6 fruit fly cellular contexts compared by ENCODE assay signal in genomic region chr3L:13919794-13920631, dm6.
TF ChIP-seq lines count a peak whose summit lies in the region.

No protein-coding gene starts in this region.

- peak; percentile 49 for TF ChIP-seq CTCF in whole organism, embryonic (GFP tag; optimal IDR thresholded peaks at IDR 0.05; lab: Kevin White, UChicago)

TF ChIP-seq in whole organism, 6 proteins besides CTCF, POLR2A, EP300 and RAD21:
- TF ChIP-seq EcR (GFP tag; optimal IDR thresholded peaks at IDR 0.05; lab: Kevin White, UChicago) (no peak), pan (optimal IDR thresholded peaks at IDR 0.05; lab: Kevin White, UChicago) (peak; percentile 85), Dll (optimal IDR thresholded peaks at IDR 0.05; lab: Kevin White, UChicago) (no peak), psq (optimal IDR thresholded peaks at IDR 0.05; lab: Kevin White, UChicago) (no peak), usp (GFP tag; optimal IDR thresholded peaks at IDR 0.05; lab: Kevin White, UChicago) (no peak), CG8478 (optimal IDR thresholded peaks at IDR 0.05; lab: Kevin White, UChicago) (no peak)

TF ChIP-seq in whole organism, adult, 20 proteins besides CTCF, POLR2A, EP300 and RAD21 (continues in another document):
- TF ChIP-seq Clk (GFP tag; optimal IDR thresholded peaks at IDR 0.05; lab: Kevin White, UChicago), result peak; percentile 24
- TF ChIP-seq Crg-1 (GFP tag; optimal IDR thresholded peaks at IDR 0.05; lab: Kevin White, UChicago), result no peak
- TF ChIP-seq toe (GFP tag; optimal IDR thresholded peaks at IDR 0.05; lab: Kevin White, UChicago), result peak; percentile 65
- TF ChIP-seq tj (GFP tag; optimal IDR thresholded peaks at IDR 0.05; lab: Kevin White, UChicago), result peak; percentile 32
- peak; percentile 55 for TF ChIP-seq CG14711 (tag; optimal IDR thresholded peaks at IDR 0.05; lab: Kevin White, UChicago)
- peak; percentile 77 for TF ChIP-seq pad (GFP tag; optimal IDR thresholded peaks at IDR 0.05; lab: Kevin White, UChicago)
- peak; percentile 75 for TF ChIP-seq CG33017 (tag; optimal IDR thresholded peaks at IDR 0.05; lab: Kevin White, UChicago)
- peak; percentile 16 for TF ChIP-seq Mnt (GFP tag; optimal IDR thresholded peaks at IDR 0.05; lab: Kevin White, UChicago)
- no peak for TF ChIP-seq ovo (GFP tag; optimal IDR thresholded peaks at IDR 0.05; lab: Kevin White, UChicago)
- no peak for TF ChIP-seq CG1620 (GFP tag; optimal IDR thresholded peaks at IDR 0.05; lab: Kevin White, UChicago)
- no peak for TF ChIP-seq cnc (optimal IDR thresholded peaks at IDR 0.05; lab: Kevin White, UChicago)
- TF ChIP-seq Hr96 (GFP tag; optimal IDR thresholded peaks at IDR 0.05; lab: Kevin White, UChicago), result peak; percentile 68
- peak; percentile 74 for TF ChIP-seq CG7101 (tag; optimal IDR thresholded peaks at IDR 0.05; lab: Kevin White, UChicago)
- TF ChIP-seq kay (GFP tag; lab: Kevin White, UChicago; ENCODE audit: borderline replicate concordance), result peak; percentile 88
- peak; percentile 78 for TF ChIP-seq CG11617 (GFP tag; optimal IDR thresholded peaks at IDR 0.05; lab: Kevin White, UChicago)
- peak; percentile 73 for TF ChIP-seq CG5204 (GFP tag; optimal IDR thresholded peaks at IDR 0.05; lab: Kevin White, UChicago)
- TF ChIP-seq cic (GFP tag; optimal IDR thresholded peaks at IDR 0.05; lab: Kevin White, UChicago), result no peak

TF ChIP-seq in whole organism, embryonic, 481 proteins besides CTCF, POLR2A, EP300 and RAD21 (continues in another document):
- TF ChIP-seq Ravus (GFP tag; IDR thresholded peaks at IDR 0.05; lab: Robert Waterston, UW) (peak; percentile 44), CG10565 (GFP tag; optimal IDR thresholded peaks at IDR 0.05; lab: Kevin White, UChicago) (peak; percentile 60), Adf1 (GFP tag; IDR thresholded peaks at IDR 0.05; lab: Robert Waterston, UW) (peak; percentile 5), jing (GFP tag; optimal IDR thresholded peaks at IDR 0.05; lab: Kevin White, UChicago) (peak; percentile 88), amos (GFP tag; IDR thresholded peaks at IDR 0.05; lab: Robert Waterston, UW; ENCODE audit: partially characterized antibody) (peak; percentile 30; the same call in 1 of the 2 replicates), zfh2 (GFP tag; optimal IDR thresholded peaks at IDR 0.05; lab: Kevin White, UChicago) (peak; percentile 88), Lim3 (GFP tag; IDR thresholded peaks at IDR 0.05; lab: Robert Waterston, UW) (peak; percentile 70; the same call in 1 of the 2 replicates), CG8359 (GFP tag; optimal IDR thresholded peaks at IDR 0.05; lab: Kevin White, UChicago; ENCODE audit: borderline replicate concordance) (peak; percentile 76), nmo (GFP tag; optimal IDR thresholded peaks at IDR 0.05; lab: Kevin White, UChicago) (peak; percentile 81), CG13123 (GFP tag; optimal IDR thresholded peaks at IDR 0.05; lab: Kevin White, UChicago) (peak; percentile 84), gcm2 (GFP tag; optimal IDR thresholded peaks at IDR 0.05; lab: Kevin White, UChicago) (peak; percentile 87), BEAF-32 (GFP tag; optimal IDR thresholded peaks at IDR 0.05; lab: Kevin White, UChicago) (peak; percentile 8), Rfx (GFP tag; IDR thresholded peaks at IDR 0.05; lab: Robert Waterston, UW) (peak; percentile 85), CG17359 (tag; optimal IDR thresholded peaks at IDR 0.05; lab: Kevin White, UChicago) (peak; percentile 87), crol (GFP tag; IDR thresholded peaks at IDR 0.05; lab: Robert Waterston, UW) (peak; percentile 91), CG7963 (GFP tag; IDR thresholded peaks at IDR 0.05; lab: Robert Waterston, UW; ENCODE audit: partially characterized antibody) (no peak)

TF ChIP-seq in whole organism, prepupa, 60 proteins besides CTCF, POLR2A, EP300 and RAD21 (continues in another document):
- peak; percentile 48 for TF ChIP-seq CG6808 (GFP tag; optimal IDR thresholded peaks at IDR 0.05; lab: Kevin White, UChicago)
- no peak for TF ChIP-seq Eip93F (GFP tag; optimal IDR thresholded peaks at IDR 0.05; lab: Kevin White, UChicago)
- TF ChIP-seq CG11762 (GFP tag; optimal IDR thresholded peaks at IDR 0.05; lab: Kevin White, UChicago; ENCODE audit: insufficient read depth), result peak; percentile 70
- peak; percentile 37; the same call in 1 of the 2 replicates for TF ChIP-seq Gug (GFP tag; IDR thresholded peaks at IDR 0.05; lab: Robert Waterston, UW)
- TF ChIP-seq Eip75B (GFP tag; optimal IDR thresholded peaks at IDR 0.05; lab: Kevin White, UChicago), result peak; percentile 75
- TF ChIP-seq CG6163 (GFP tag; IDR thresholded peaks at IDR 0.05; lab: Robert Waterston, UW), result 0 out of 3 replicates have a peak, but pooled peaks have one; percentile 32
- peak; percentile 74 for TF ChIP-seq achi (GFP tag; optimal IDR thresholded peaks at IDR 0.05; lab: Kevin White, UChicago)
- peak; percentile 74 for TF ChIP-seq Smox (GFP tag; optimal IDR thresholded peaks at IDR 0.05; lab: Kevin White, UChicago)
- peak; percentile 63 for TF ChIP-seq CG6792 (GFP tag; optimal IDR thresholded peaks at IDR 0.05; lab: Kevin White, UChicago)
- TF ChIP-seq dac (GFP tag; optimal IDR thresholded peaks at IDR 0.05; lab: Kevin White, UChicago), result peak; percentile 46
- TF ChIP-seq CG7368 (GFP tag; optimal IDR thresholded peaks at IDR 0.05; lab: Kevin White, UChicago), result peak; percentile 6
- TF ChIP-seq CG6854 (GFP tag; optimal IDR thresholded peaks at IDR 0.05; lab: Kevin White, UChicago), result peak; percentile 18
- TF ChIP-seq Sox15 (GFP tag; optimal IDR thresholded peaks at IDR 0.05; lab: Kevin White, UChicago), result peak; percentile 53
- TF ChIP-seq Sox14 (GFP tag; optimal IDR thresholded peaks at IDR 0.05; lab: Kevin White, UChicago), result peak; percentile 81
- peak; percentile 71 for TF ChIP-seq acj6 (GFP tag; optimal IDR thresholded peaks at IDR 0.05; lab: Kevin White, UChicago)
- TF ChIP-seq spab (GFP tag; optimal IDR thresholded peaks at IDR 0.05; lab: Kevin White, UChicago), result peak; percentile 50
- TF ChIP-seq fd85E (GFP tag; optimal IDR thresholded peaks at IDR 0.05; lab: Kevin White, UChicago), result no peak
- peak; percentile 84 for TF ChIP-seq svp (GFP tag; lab: Kevin White, UChicago)

TF ChIP-seq in whole organism, pupa, 21 proteins besides CTCF, POLR2A, EP300 and RAD21 (continues in another document):
- peak; percentile 40; the same call in 1 of the 2 replicates for TF ChIP-seq Ets98B (GFP tag; IDR thresholded peaks at IDR 0.05; lab: Robert Waterston, UW)
- TF ChIP-seq CG12605 (GFP tag; IDR thresholded peaks at IDR 0.05; lab: Robert Waterston, UW), result peak; percentile 34; the same call in 1 of the 2 replicates
- TF ChIP-seq CG9948 (tag; optimal IDR thresholded peaks at IDR 0.05; lab: Kevin White, UChicago), result peak; percentile 70
- no peak for TF ChIP-seq rn (GFP tag; IDR thresholded peaks at IDR 0.05; lab: Robert Waterston, UW)
- TF ChIP-seq CG10348 (GFP tag; IDR thresholded peaks at IDR 0.05; lab: Robert Waterston, UW), result no peak
- TF ChIP-seq gl (tag; optimal IDR thresholded peaks at IDR 0.05; lab: Kevin White, UChicago), result no peak
- TF ChIP-seq CG4496 (GFP tag; IDR thresholded peaks at IDR 0.05; lab: Robert Waterston, UW), result peak; percentile 53; the same call in 1 of the 3 replicates
- peak; percentile 58 for TF ChIP-seq CG17806 (tag; optimal IDR thresholded peaks at IDR 0.05; lab: Kevin White, UChicago)
- TF ChIP-seq Pif1A (GFP tag; optimal IDR thresholded peaks at IDR 0.05; lab: Kevin White, UChicago), result peak; percentile 68
- TF ChIP-seq EcR (GFP tag; optimal IDR thresholded peaks at IDR 0.05; lab: Kevin White, UChicago), result no peak
- peak; percentile 87 for TF ChIP-seq CG14655 (GFP tag; optimal IDR thresholded peaks at IDR 0.05; lab: Kevin White, UChicago)
- TF ChIP-seq D1 (tag; optimal IDR thresholded peaks at IDR 0.05; lab: Kevin White, UChicago), result peak; percentile 18
- peak; percentile 65 for TF ChIP-seq Pif1B (GFP tag; optimal IDR thresholded peaks at IDR 0.05; lab: Kevin White, UChicago)
- TF ChIP-seq CG32121 (GFP tag; IDR thresholded peaks at IDR 0.05; lab: Robert Waterston, UW), result peak; percentile 32; the same call in 1 of the 2 replicates
- TF ChIP-seq fd96Ca (GFP tag; IDR thresholded peaks at IDR 0.05; lab: Robert Waterston, UW), result peak; percentile 62; the same call in 1 of the 3 replicates
- no peak for TF ChIP-seq CG13204 (GFP tag; optimal IDR thresholded peaks at IDR 0.05; lab: Kevin White, UChicago)
- peak; percentile 46 for TF ChIP-seq CG34367 (tag; optimal IDR thresholded peaks at IDR 0.05; lab: Kevin White, UChicago)
- peak; percentile 76 for TF ChIP-seq CG8159 (tag; optimal IDR thresholded peaks at IDR 0.05; lab: Kevin White, UChicago)
- peak; percentile 78 for TF ChIP-seq CG8301 (tag; optimal IDR thresholded peaks at IDR 0.05; lab: Kevin White, UChicago)

TF ChIP-seq in whole organism, wandering third instar larva, 38 proteins besides CTCF, POLR2A, EP300 and RAD21 (continues in another document):
- no peak for TF ChIP-seq brk (GFP tag; optimal IDR thresholded peaks at IDR 0.05; lab: Kevin White, UChicago)
- TF ChIP-seq dl (GFP tag; optimal IDR thresholded peaks at IDR 0.05; lab: Kevin White, UChicago; ENCODE audit: insufficient read depth in 1 of 2, partially characterized antibody in 2 of 2), result peak; percentile 84 to 93
- TF ChIP-seq CG9705 (GFP tag; optimal IDR thresholded peaks at IDR 0.05; lab: Kevin White, UChicago), result no peak
- TF ChIP-seq Mio (GFP tag; optimal IDR thresholded peaks at IDR 0.05; lab: Kevin White, UChicago), result no peak
- TF ChIP-seq Hr78 (GFP tag; optimal IDR thresholded peaks at IDR 0.05; lab: Kevin White, UChicago), result no peak
- no peak for TF ChIP-seq Myc (optimal IDR thresholded peaks at IDR 0.05; lab: Kevin White, UChicago)
- no peak for TF ChIP-seq Rel (GFP tag; optimal IDR thresholded peaks at IDR 0.05; lab: Kevin White, UChicago)
- peak; percentile 97 for TF ChIP-seq Rel (tag; optimal IDR thresholded peaks at IDR 0.05; lab: Kevin White, UChicago)
- TF ChIP-seq ey (GFP tag; optimal IDR thresholded peaks at IDR 0.05; lab: Kevin White, UChicago), result peak; percentile 73
- no peak for TF ChIP-seq CG32264 (GFP tag; optimal IDR thresholded peaks at IDR 0.05; lab: Kevin White, UChicago)
- TF ChIP-seq dsf (GFP tag; optimal IDR thresholded peaks at IDR 0.05; lab: Kevin White, UChicago; ENCODE audit: borderline replicate concordance), result no peak
- peak; percentile 82 for TF ChIP-seq fru (GFP tag; optimal IDR thresholded peaks at IDR 0.05; lab: Kevin White, UChicago)
- peak; percentile 70 for TF ChIP-seq HLH106 (tag; optimal IDR thresholded peaks at IDR 0.05; lab: Kevin White, UChicago)
- peak; percentile 22 for TF ChIP-seq Hnf4 (GFP tag; optimal IDR thresholded peaks at IDR 0.05; lab: Kevin White, UChicago)
- TF ChIP-seq h (GFP tag; optimal IDR thresholded peaks at IDR 0.05; lab: Kevin White, UChicago), result peak; percentile 69
- peak; percentile 50 for TF ChIP-seq psq (GFP tag; optimal IDR thresholded peaks at IDR 0.05; lab: Kevin White, UChicago)
- TF ChIP-seq rgr (GFP tag; optimal IDR thresholded peaks at IDR 0.05; lab: Kevin White, UChicago), result peak; percentile 64
- TF ChIP-seq Hr83 (GFP tag; optimal IDR thresholded peaks at IDR 0.05; lab: Kevin White, UChicago; ENCODE audit: poor library complexity, severe bottlenecking), result no peak
- no peak for TF ChIP-seq N (GFP tag; optimal IDR thresholded peaks at IDR 0.05; lab: Kevin White, UChicago)
- TF ChIP-seq foxo (GFP tag; optimal IDR thresholded peaks at IDR 0.05; lab: Kevin White, UChicago), result peak in 1 of 2 experiments; percentile 77
- TF ChIP-seq pan (optimal IDR thresholded peaks at IDR 0.05; lab: Kevin White, UChicago), result peak; percentile 69
